Worm (Caenorhabditis elegans) whole organism, L3 larva: Measurements from ENCODE around the gene somi-1.

Experiments used
- R02D3.7 ChIP-seq: fragments of 150-350 bp; optimal IDR thresholded peaks from 2 replicates; lab custom pipeline; 2014; ENCODE audit warnings: missing biosample characterization, missing genetic modification characterization
- ZK546.5 ChIP-seq: sonication (generic microtip); optimal IDR thresholded peaks from 2 replicates; lab custom pipeline; 2017; ENCODE audit warnings: missing biosample characterization, missing genetic modification characterization
- aly-2 ChIP-seq: fragments of 150-350 bp; optimal IDR thresholded peaks from 2 replicates; lab custom pipeline; 2014; ENCODE audit warnings: missing biosample characterization, missing genetic modification characterization
- ceh-16 ChIP-seq: sonication (generic microtip); optimal IDR thresholded peaks from 2 replicates; lab custom pipeline; 2017; ENCODE audit warnings: missing biosample characterization, missing genetic modification characterization
- ceh-28 ChIP-seq: fragments of 150-350 bp; optimal IDR thresholded peaks from 2 replicates; lab custom pipeline; 2014; ENCODE audit warnings: missing biosample characterization, missing genetic modification reagents, missing genetic modification characterization
- ceh-82 ChIP-seq: fragments of 150-350 bp; optimal IDR thresholded peaks from 2 replicates; lab custom pipeline; 2014; ENCODE audit warnings: missing biosample characterization, missing genetic modification characterization
- ceh-9 ChIP-seq: sonication (generic microtip); optimal IDR thresholded peaks from 2 replicates; lab custom pipeline; 2018; ENCODE audit warnings: missing biosample characterization, missing genetic modification characterization
- daf-12 ChIP-seq: fragments of 150-350 bp; optimal IDR thresholded peaks from 2 replicates; lab custom pipeline; 2014; ENCODE audit warnings: missing biosample characterization, missing genetic modification reagents, missing genetic modification characterization
- egl-5 ChIP-seq: fragments of 150-350 bp; optimal IDR thresholded peaks from 2 replicates; lab custom pipeline; 2017; ENCODE audit warnings: missing biosample characterization, missing genetic modification reagents, missing genetic modification characterization, inconsistent platforms
- elt-1 ChIP-seq: fragments of 150-350 bp; optimal IDR thresholded peaks from 2 replicates; lab custom pipeline; 2014; ENCODE audit warnings: missing biosample characterization, missing genetic modification characterization
- elt-2 ChIP-seq: sonication (generic microtip); optimal IDR thresholded peaks from 2 replicates; lab custom pipeline; 2016; ENCODE audit warnings: missing genetic modification reagents, mild to moderate bottlenecking, missing genetic modification characterization, missing compliant biosample characterization
- fkh-2 ChIP-seq: fragments of 150-350 bp; optimal IDR thresholded peaks from 2 replicates; lab custom pipeline; 2014; ENCODE audit warnings: missing biosample characterization, missing genetic modification reagents, missing genetic modification characterization
- hmg-11 ChIP-seq: sonication (generic microtip); optimal IDR thresholded peaks from 2 replicates; lab custom pipeline; 2016; ENCODE audit warnings: missing genetic modification characterization, missing compliant biosample characterization
- jun-1 ChIP-seq: fragments of 150-350 bp; optimal IDR thresholded peaks from 2 replicates; lab custom pipeline; 2014; ENCODE audit warnings: missing biosample characterization, missing genetic modification reagents, missing genetic modification characterization
- lin-39 ChIP-seq: fragments of 150-350 bp; optimal IDR thresholded peaks from 2 replicates; lab custom pipeline; 2018; ENCODE audit warnings: missing biosample characterization, missing genetic modification reagents, missing genetic modification characterization
- mml-1 ChIP-seq: fragments of 150-350 bp; sonication (generic microtip); optimal IDR thresholded peaks from 3 replicates; lab custom pipeline; 2014; ENCODE audit warnings: missing biosample characterization, missing genetic modification characterization
- nfya-1 ChIP-seq: sonication (generic microtip); optimal IDR thresholded peaks from 2 replicates; lab custom pipeline; 2017; ENCODE audit warnings: missing genetic modification characterization, mild to moderate bottlenecking, missing compliant biosample characterization, antibody characterized with exemption, moderate library complexity; ENCODE audit not compliant: insufficient read depth
- nhr-11 ChIP-seq: fragments of 150-350 bp; optimal IDR thresholded peaks from 2 replicates; lab custom pipeline; 2014; ENCODE audit warnings: missing biosample characterization, missing genetic modification characterization
- nhr-12 ChIP-seq: fragments of 150-350 bp; optimal IDR thresholded peaks from 2 replicates; lab custom pipeline; 2014; ENCODE audit warnings: missing biosample characterization, missing genetic modification characterization
- nhr-23 ChIP-seq: fragments of 150-350 bp; optimal IDR thresholded peaks from 2 replicates; lab custom pipeline; 2014; ENCODE audit warnings: missing biosample characterization, missing genetic modification reagents, missing genetic modification characterization
- nhr-237 ChIP-seq: fragments of 150-350 bp; optimal IDR thresholded peaks from 2 replicates; lab custom pipeline; 2014; ENCODE audit warnings: missing biosample characterization, missing genetic modification characterization
- nhr-25 ChIP-seq: sonication (generic microtip); optimal IDR thresholded peaks from 2 replicates; lab custom pipeline; 2017; ENCODE audit warnings: missing biosample characterization, missing genetic modification characterization
- nhr-28 ChIP-seq: fragments of 150-350 bp; optimal IDR thresholded peaks from 2 replicates; lab custom pipeline; 2014; ENCODE audit warnings: missing biosample characterization, missing genetic modification characterization
- nhr-43 ChIP-seq: sonication (generic microtip); optimal IDR thresholded peaks from 2 replicates; lab custom pipeline; 2016; ENCODE audit warnings: mild to moderate bottlenecking, missing genetic modification characterization, missing compliant biosample characterization; ENCODE audit not compliant: poor library complexity, severe bottlenecking
- nhr-76 ChIP-seq: fragments of 150-350 bp; sonication (generic microtip); optimal IDR thresholded peaks from 5 replicates; lab custom pipeline; 2014; ENCODE audit warnings: missing biosample characterization, missing genetic modification characterization
- pha-4 ChIP-seq: fragments of 150-350 bp; optimal IDR thresholded peaks from 2 replicates; lab custom pipeline; 2014; ENCODE audit warnings: missing biosample characterization, missing genetic modification reagents, missing genetic modification characterization
- sea-2 ChIP-seq: fragments of 150-350 bp; sonication (generic microtip); optimal IDR thresholded peaks from 4 replicates; lab custom pipeline; 2014; ENCODE audit warnings: missing biosample characterization, missing genetic modification reagents, missing genetic modification characterization
- skn-1 ChIP-seq: fragments of 150-350 bp; optimal IDR thresholded peaks from 2 replicates; lab custom pipeline; 2014; ENCODE audit warnings: missing biosample characterization, missing genetic modification characterization
- snpc-4 ChIP-seq: fragments of 150-350 bp; optimal IDR thresholded peaks from 2 replicates; lab custom pipeline; 2014; ENCODE audit warnings: missing biosample characterization, missing genetic modification characterization
- tbx-2 ChIP-seq: sonication (generic microtip); optimal IDR thresholded peaks from 2 replicates; lab custom pipeline; 2016; ENCODE audit warnings: mild to moderate bottlenecking, missing genetic modification characterization, missing compliant biosample characterization
- unc-62 ChIP-seq: fragments of 150-350 bp; sonication (generic microtip); optimal IDR thresholded peaks from 4 replicates; lab custom pipeline; 2014; ENCODE audit warnings: missing biosample characterization, missing genetic modification reagents, missing genetic modification characterization
- zag-1 ChIP-seq: fragments of 150-350 bp; optimal IDR thresholded peaks from 2 replicates; lab custom pipeline; 2014; ENCODE audit warnings: missing biosample characterization, missing genetic modification characterization
- ztf-11 ChIP-seq: fragments of 150-350 bp; optimal IDR thresholded peaks from 2 replicates; lab custom pipeline; 2014; ENCODE audit warnings: missing biosample characterization, missing genetic modification characterization

The somi-1 gene

ce11 chrV:13411225-13411991, 20.2 kb upstream of the somi-1 start (continued):
- TF ChIP-seq nhr-12 (tag; lab: Kevin White, UChicago): no peak
- no peak for TF ChIP-seq nhr-28
- TF ChIP-seq ZK546.5 (tag; lab: Kevin White, UChicago): no peak
- TF ChIP-seq ceh-16: no peak
- TF ChIP-seq ztf-11 (tag; lab: Kevin White, UChicago): no peak
- TF ChIP-seq nhr-43: peak; percentile 29
- TF ChIP-seq R02D3.7 (tag; lab: Kevin White, UChicago): no peak

ce11 chrV:13410688-13411087, 19.5 kb upstream of the somi-1 start, which contains the start of gene F53F1.4:
Gene F53F1.4, plus strand, starts transcription at chrV:13411077.
- TF ChIP-seq fkh-2 (tag; lab: Kevin White, UChicago) (no peak), jun-1 (no peak), nhr-25 (tag; lab: Kevin White, UChicago) (peak; percentile 69), hmg-11 (no peak)

- TF ChIP-seq pha-4: peak; percentile 41
- TF ChIP-seq hmg-11: no peak
- no peak for TF ChIP-seq sea-2 (GFP tag; lab: Kevin White, UChicago)
- peak; percentile 8 for TF ChIP-seq nhr-23 (tag; lab: Kevin White, UChicago)
- peak; percentile 23 for TF ChIP-seq nhr-43
These were observed 17.9 kb upstream of the somi-1 start for ce11 chrV:13409089-13409488.

ce11 chrV:13408440-13408839, 17.2 kb upstream of the somi-1 start:
- TF ChIP-seq nfya-1: no peak
- no peak for TF ChIP-seq daf-12 (tag; lab: Kevin White, UChicago)
- no peak for TF ChIP-seq skn-1
- no peak for TF ChIP-seq mml-1
- TF ChIP-seq ceh-9: no peak
- no peak for TF ChIP-seq jun-1
- TF ChIP-seq unc-62 (GFP tag; lab: Kevin White, UChicago): no peak
- TF ChIP-seq R02D3.7 (tag; lab: Kevin White, UChicago): no peak
- no peak for TF ChIP-seq elt-2
- TF ChIP-seq ceh-82 (tag; lab: Kevin White, UChicago): no peak
- TF ChIP-seq nhr-76: no peak
- no peak for TF ChIP-seq elt-1 (tag; lab: Kevin White, UChicago)
- TF ChIP-seq egl-5 (tag; lab: Kevin White, UChicago): no peak
- TF ChIP-seq lin-39 (tag; lab: Kevin White, UChicago): no peak
- TF ChIP-seq nhr-11 (tag; lab: Kevin White, UChicago): no peak
- no peak for TF ChIP-seq ceh-28 (tag; lab: Kevin White, UChicago)
- TF ChIP-seq snpc-4: no peak
- TF ChIP-seq aly-2 (tag; lab: Kevin White, UChicago): no peak
- no peak for TF ChIP-seq zag-1 (tag; lab: Kevin White, UChicago)

- no peak for TF ChIP-seq nhr-237 (tag; lab: Kevin White, UChicago)
- TF ChIP-seq elt-2: peak; percentile 51
These were observed 16.7 kb upstream of the somi-1 start, which contains the start of gene F53F1.3 for ce11 chrV:13407913-13408312. Gene F53F1.3, plus strand, starts transcription at chrV:13408242.

ce11 chrV:13406511-13406910, 15.3 kb upstream of the somi-1 start, which contains the start of gene F53F1.2:
Gene F53F1.2, plus strand, starts transcription at chrV:13406816.
- TF ChIP-seq ceh-9 (no peak), tbx-2 (tag; lab: Kevin White, UChicago) (no peak), skn-1 (no peak), nhr-11 (tag; lab: Kevin White, UChicago) (no peak), nhr-23 (tag; lab: Kevin White, UChicago) (peak; percentile 52)
